In genomic region chrIV:10295084-10295483, ce11 we compare ENCODE assay signal across 1 worm cellular context.
A peak's percentile ranks its signal among the peaks of the same experiment; 100 is the strongest.
TF ChIP-seq lines count a peak whose summit lies in the region.

Gene R09E10.13 (minus strand): TSS chrIV:10295144.

TF ChIP-seq in whole organism, L1 larva, 84 proteins besides CTCF, POLR2A, EP300 and RAD21 (continued from another document):
- TF ChIP-seq C04F5.9 (tag; optimal IDR thresholded peaks at IDR 0.05; lab: Kevin White, UChicago) (no peak), nhr-20 (tag; optimal IDR thresholded peaks at IDR 0.05; lab: Kevin White, UChicago) (peak; percentile 33), ceh-90 (tag; optimal IDR thresholded peaks at IDR 0.05; lab: Kevin White, UChicago) (no peak), snu-23 (GFP tag; optimal IDR thresholded peaks at IDR 0.05; lab: Kevin White, UChicago) (no peak), ceh-88 (GFP tag; IDR thresholded peaks at IDR 0.05; lab: Robert Waterston, UW) (no peak), efl-1 (optimal IDR thresholded peaks at IDR 0.05; lab: Kevin White, UChicago) (no peak), efl-1 (GFP tag; optimal IDR thresholded peaks at IDR 0.05 in 1 of 2; lab: Kevin White, UChicago) (peak in 1 of 2 experiments; percentile 36), skn-1 (tag; optimal IDR thresholded peaks at IDR 0.05; lab: Kevin White, UChicago) (no peak), sptf-1 (tag; optimal IDR thresholded peaks at IDR 0.05; lab: Kevin White, UChicago) (no peak), mef-2 (tag; optimal IDR thresholded peaks at IDR 0.05; lab: Kevin White, UChicago) (no peak), nhr-77 (tag; optimal IDR thresholded peaks at IDR 0.05; lab: Kevin White, UChicago) (no peak), nhr-85 (tag; lab: Kevin White, UChicago) (peak; percentile 81), nhr-28 (tag; optimal IDR thresholded peaks at IDR 0.05; lab: Kevin White, UChicago) (no peak), egl-27 (tag; optimal IDR thresholded peaks at IDR 0.05; lab: Kevin White, UChicago) (no peak), xbp-1 (tag; optimal IDR thresholded peaks at IDR 0.05; lab: Kevin White, UChicago) (no peak), unc-86 (tag; optimal IDR thresholded peaks at IDR 0.05; lab: Kevin White, UChicago) (no peak)
